Worm (Caenorhabditis elegans) whole organism, L4 larva: Measurements from ENCODE around the gene sng-1.

Source experiments
- F26F4.8 ChIP-seq: fragments of 200-800 bp; sonication (Bioruptor generic); conservative IDR thresholded peaks from 2 replicates; pipeline ENCODE4 v1.3.6; 2022; ENCODE audit warnings: missing genetic modification characterization, missing compliant biosample characterization
- F49E8.2 ChIP-seq: sonication (generic microtip); optimal IDR thresholded peaks from 2 replicates; lab custom pipeline; 2016; ENCODE audit warnings: missing compliant biosample characterization, mild to moderate bottlenecking, missing genetic modification characterization, borderline replicate concordance
- arid-1 ChIP-seq: fragments of 200-800 bp; sonication (Bioruptor generic); conservative IDR thresholded peaks from 2 replicates; pipeline ENCODE4 v1.3.6; 2022; ENCODE audit warnings: missing genetic modification reagents, missing genetic modification characterization, missing compliant biosample characterization
- attf-4 ChIP-seq: sonication (generic microtip); optimal IDR thresholded peaks from 3 replicates; lab custom pipeline; 2017; ENCODE audit warnings: missing biosample characterization, missing genetic modification characterization
- ceh-44 ChIP-seq: fragments of 200-800 bp; sonication (Bioruptor generic); IDR thresholded peaks from 2 replicates; pipeline ENCODE4 v1.3.6; 2022; ENCODE audit warnings: missing genetic modification reagents, missing genetic modification characterization, missing compliant biosample characterization
- ceh-82 ChIP-seq: sonication (generic microtip); optimal IDR thresholded peaks from 2 replicates; lab custom pipeline; 2017; ENCODE audit warnings: missing biosample characterization, missing genetic modification characterization
- ces-1 ChIP-seq: fragments of 150-350 bp; sonication (generic microtip); optimal IDR thresholded peaks from 4 replicates; lab custom pipeline; 2014; ENCODE audit warnings: missing biosample characterization, missing genetic modification reagents, missing genetic modification characterization
- daf-16 ChIP-seq, 3 experiments: sonication (generic microtip); optimal IDR thresholded peaks; 2 replicates each; lab custom pipeline; 2016 to 2017; ENCODE audit warnings: missing genetic modification characterization in 3 of 3, missing genetic modification reagents in 3 of 3, mild to moderate bottlenecking in 2 of 3, missing compliant biosample characterization in 2 of 3, missing biosample characterization in 1 of 3, moderate library complexity in 1 of 3
- dmd-6 ChIP-seq: fragments of 200-800 bp; sonication (Bioruptor generic); IDR thresholded peaks from 2 replicates; pipeline ENCODE4 v1.3.6; 2022; ENCODE audit warnings: missing genetic modification reagents, missing genetic modification characterization, missing compliant biosample characterization
- dmd-8 ChIP-seq: fragments of 200-800 bp; sonication (Bioruptor generic); IDR thresholded peaks from 2 replicates; pipeline ENCODE4 v1.3.6; 2022; ENCODE audit warnings: missing genetic modification characterization, missing compliant biosample characterization
- dmd-9 ChIP-seq: fragments of 200-800 bp; sonication (Bioruptor generic); IDR thresholded peaks from 2 replicates; pipeline ENCODE4 v1.3.6; 2022; ENCODE audit warnings: missing genetic modification reagents, missing genetic modification characterization, missing compliant biosample characterization
- dpl-1 ChIP-seq: fragments of 150-350 bp; optimal IDR thresholded peaks from 2 replicates; lab custom pipeline; 2014; ENCODE audit warnings: missing biosample characterization, missing genetic modification reagents, missing genetic modification characterization
- egl-27 ChIP-seq: sonication (generic microtip); optimal IDR thresholded peaks from 3 replicates; lab custom pipeline; 2017; ENCODE audit warnings: missing biosample characterization, missing genetic modification reagents, missing genetic modification characterization
- egl-43 ChIP-seq: fragments of 200-800 bp; sonication (Bioruptor generic); IDR thresholded peaks from 2 replicates; pipeline ENCODE4 v1.3.6; 2022; ENCODE audit warnings: missing genetic modification reagents, missing genetic modification characterization, missing compliant biosample characterization
- hif-1 ChIP-seq, 2 experiments: sonication (generic microtip); optimal IDR thresholded peaks; 2 replicates each; lab custom pipeline; 2016 to 2017; ENCODE audit warnings: missing compliant biosample characterization in 2 of 2, missing genetic modification characterization in 2 of 2, missing genetic modification reagents in 2 of 2, missing genotype in 2 of 2, mild to moderate bottlenecking in 1 of 2
- lim-7 ChIP-seq: fragments of 200-800 bp; sonication (Bioruptor generic); IDR thresholded peaks from 2 replicates; pipeline ENCODE4 v1.3.6; 2022; ENCODE audit warnings: missing genetic modification characterization, missing compliant biosample characterization
- lin-13 ChIP-seq: fragments of 150-350 bp; optimal IDR thresholded peaks from 2 replicates; lab custom pipeline; 2014; ENCODE audit warnings: missing biosample characterization, missing genetic modification reagents, missing genetic modification characterization
- lin-15B ChIP-seq: fragments of 150-350 bp; sonication (generic microtip); optimal IDR thresholded peaks from 3 replicates; lab custom pipeline; 2014; ENCODE audit warnings: missing biosample characterization, missing genetic modification characterization
- lin-29 ChIP-seq: fragments of 200-800 bp; sonication (Bioruptor generic); IDR thresholded peaks from 2 replicates; pipeline ENCODE4 v1.3.6; 2022; ENCODE audit warnings: missing genetic modification reagents, missing genetic modification characterization, missing compliant biosample characterization
- lin-38 ChIP-seq: fragments of 200-800 bp; sonication (Bioruptor generic); IDR thresholded peaks from 2 replicates; pipeline ENCODE4 v1.3.6; 2022; ENCODE audit warnings: missing genetic modification reagents, missing genetic modification characterization, missing compliant biosample characterization
- lir-3 ChIP-seq: sonication (generic microtip); optimal IDR thresholded peaks from 2 replicates; lab custom pipeline; 2016; ENCODE audit warnings: mild to moderate bottlenecking, missing genetic modification characterization, missing compliant biosample characterization
- madf-5 ChIP-seq, 2 experiments: fragments of 200-800 bp; sonication (Bioruptor generic); IDR thresholded peaks; 2 replicates each; pipeline ENCODE4 v1.3.6; 2022; ENCODE audit warnings: missing compliant biosample characterization in 2 of 2, missing genetic modification characterization in 2 of 2
- mdl-1 ChIP-seq, 2 experiments: fragments of 150-350 bp in 1 of 2; sonication (generic microtip) in 1 of 2; optimal IDR thresholded peaks; 2 replicates each; lab custom pipeline; 2014 to 2017; ENCODE audit warnings: missing biosample characterization in 2 of 2, missing genetic modification characterization in 2 of 2
- mep-1 ChIP-seq: fragments of 150-350 bp; sonication (generic microtip); optimal IDR thresholded peaks from 3 replicates; lab custom pipeline; 2014; ENCODE audit warnings: missing biosample characterization, missing genetic modification characterization
- mes-2 ChIP-seq: sonication (generic microtip); optimal IDR thresholded peaks from 2 replicates; lab custom pipeline; 2016; ENCODE audit warnings: missing genotype, mild to moderate bottlenecking, missing genetic modification characterization, missing compliant biosample characterization; ENCODE audit not compliant: poor library complexity, severe bottlenecking
- mxl-2 ChIP-seq: fragments of 200-800 bp; sonication (Bioruptor generic); conservative IDR thresholded peaks from 2 replicates; pipeline ENCODE4 v1.3.6; 2022; ENCODE audit warnings: missing genetic modification reagents, missing genetic modification characterization, missing compliant biosample characterization
- nhr-10 ChIP-seq: fragments of 150-350 bp; optimal IDR thresholded peaks from 2 replicates; lab custom pipeline; 2014; ENCODE audit warnings: missing biosample characterization, missing genetic modification characterization
- nhr-102 ChIP-seq: sonication (generic microtip); optimal IDR thresholded peaks from 2 replicates; lab custom pipeline; 2016; ENCODE audit warnings: mild to moderate bottlenecking, missing genetic modification characterization, moderate library complexity, missing compliant biosample characterization
- nhr-25 ChIP-seq: sonication (generic microtip); optimal IDR thresholded peaks from 2 replicates; lab custom pipeline; 2017; ENCODE audit warnings: missing genetic modification characterization, mild to moderate bottlenecking, missing compliant biosample characterization, antibody characterized with exemption, moderate library complexity, borderline replicate concordance; ENCODE audit not compliant: insufficient read depth
- nhr-42 ChIP-seq: fragments of 200-800 bp; sonication (Bioruptor generic); IDR thresholded peaks from 2 replicates; pipeline ENCODE4 v1.3.6; 2022; ENCODE audit warnings: missing genetic modification characterization, missing compliant biosample characterization
- nhr-6 ChIP-seq: fragments of 150-350 bp; optimal IDR thresholded peaks from 2 replicates; lab custom pipeline; 2014; ENCODE audit warnings: missing biosample characterization, missing genetic modification characterization
- nhr-76 ChIP-seq: fragments of 150-350 bp; optimal IDR thresholded peaks from 2 replicates; lab custom pipeline; 2014; ENCODE audit warnings: missing biosample characterization, missing genetic modification characterization
- nhr-77 ChIP-seq: fragments of 150-350 bp; optimal IDR thresholded peaks from 2 replicates; lab custom pipeline; 2014; ENCODE audit warnings: missing biosample characterization, missing genetic modification characterization
- php-3 ChIP-seq: fragments of 200-800 bp; sonication (Bioruptor generic); IDR thresholded peaks from 2 replicates; pipeline ENCODE4 v1.3.6; 2022; ENCODE audit warnings: missing genetic modification reagents, missing genetic modification characterization, missing compliant biosample characterization
- saeg-2 ChIP-seq: fragments of 200-800 bp; sonication (Bioruptor generic); IDR thresholded peaks from 2 replicates; pipeline ENCODE4 v1.3.6; 2022; ENCODE audit warnings: missing genetic modification reagents, missing genetic modification characterization, missing compliant biosample characterization
- spr-1 ChIP-seq: sonication (generic microtip); optimal IDR thresholded peaks from 2 replicates; lab custom pipeline; 2016; ENCODE audit warnings: mild to moderate bottlenecking, missing genetic modification characterization, missing compliant biosample characterization
- tag-97 ChIP-seq: fragments of 200-800 bp; sonication (Bioruptor generic); IDR thresholded peaks from 2 replicates; pipeline ENCODE4 v1.3.6; 2022; ENCODE audit warnings: missing genetic modification characterization, missing compliant biosample characterization
- tra-1 ChIP-seq: fragments of 200-800 bp; sonication (Bioruptor generic); IDR thresholded peaks from 2 replicates; pipeline ENCODE4 v1.3.6; 2022; ENCODE audit warnings: missing genetic modification reagents, missing genetic modification characterization, missing compliant biosample characterization
- unc-130 ChIP-seq: sonication (generic microtip); optimal IDR thresholded peaks from 2 replicates; lab custom pipeline; 2016; ENCODE audit warnings: missing genetic modification reagents, missing genetic modification characterization, missing compliant biosample characterization
- unc-39 ChIP-seq: sonication (generic microtip); optimal IDR thresholded peaks from 2 replicates; lab custom pipeline; 2017; ENCODE audit warnings: missing biosample characterization, missing genetic modification characterization
- unc-62 ChIP-seq, 3 experiments: fragments of 150-350 bp in 1 of 3; sonication (generic microtip); optimal IDR thresholded peaks in 2 of 3; peaks in 1 of 3; 1 replicate in 1 of 3; 2 replicates in 2 of 3; lab custom pipeline; 2014 to 2017; ENCODE audit warnings: missing biosample characterization in 3 of 3, missing genetic modification characterization in 3 of 3, missing genetic modification reagents in 3 of 3, missing genotype in 1 of 3
- zag-1 ChIP-seq: fragments of 150-350 bp; optimal IDR thresholded peaks from 2 replicates; lab custom pipeline; 2014; ENCODE audit warnings: missing biosample characterization, missing genetic modification characterization
- zfp-2 ChIP-seq: sonication (generic microtip); optimal IDR thresholded peaks from 2 replicates; lab custom pipeline; 2016; ENCODE audit warnings: mild to moderate bottlenecking, missing genetic modification characterization, missing compliant biosample characterization
- zfp-3 ChIP-seq: fragments of 200-800 bp; sonication (Bioruptor generic); conservative IDR thresholded peaks from 2 replicates; pipeline ENCODE4 v1.3.6; 2022; ENCODE audit warnings: missing genetic modification reagents, missing genetic modification characterization, missing compliant biosample characterization
- zip-11 ChIP-seq: fragments of 200-800 bp; sonication (Bioruptor generic); IDR thresholded peaks from 2 replicates; pipeline ENCODE4 v1.3.6; 2022; ENCODE audit warnings: missing genetic modification characterization, missing compliant biosample characterization
- zip-2 ChIP-seq: fragments of 150-350 bp; optimal IDR thresholded peaks from 2 replicates; lab custom pipeline; 2014; ENCODE audit warnings: missing biosample characterization, missing genetic modification characterization
- ztf-11 ChIP-seq: fragments of 150-350 bp; optimal IDR thresholded peaks from 2 replicates; lab custom pipeline; 2014; ENCODE audit warnings: missing biosample characterization, missing genetic modification characterization

The sng-1 gene

ce11 chrX:7320115-7320711, 7.2 kb upstream of the sng-1 start, which contains the start of gene spp-5 (continued):
- TF ChIP-seq madf-5 (GFP tag; IDR thresholded peaks at IDR 0.05; lab: Robert Waterston, UW) (no peak), arid-1 (no peak), unc-130 (GFP tag; lab: Kevin White, UChicago) (no peak), ztf-11 (tag; lab: Kevin White, UChicago) (no peak), saeg-2 (GFP tag; lab: Robert Waterston, UW) (no peak), nhr-10 (tag; lab: Kevin White, UChicago) (peak; percentile 12), php-3 (peak; percentile 90), F49E8.2 (tag; lab: Kevin White, UChicago) (no peak), dmd-6 (GFP tag; lab: Robert Waterston, UW) (peak; percentile 90), mdl-1 (tag; optimal IDR thresholded peaks at IDR 0.05; lab: Kevin White, UChicago) (peak in 1 of 2 experiments; percentile 67), tag-97 (GFP tag; lab: Robert Waterston, UW) (no peak), lin-38 (GFP tag; lab: Robert Waterston, UW) (no peak), ceh-82 (no peak), nhr-25 (no peak), unc-39 (tag; lab: Kevin White, UChicago) (no peak), mes-2 (tag; lab: Kevin White, UChicago) (peak; percentile 32), mxl-2 (no peak), mep-1 (tag; lab: Kevin White, UChicago) (peak; percentile 19), unc-62 (GFP tag; optimal IDR thresholded peaks at IDR 0.05 in 1 of 2; lab: Kevin White, UChicago) (peak in 1 of 2 experiments; percentile 62), unc-62 (tag; optimal IDR thresholded peaks at IDR 0.05; lab: Kevin White, UChicago) (no peak), nhr-6 (tag; lab: Kevin White, UChicago) (no peak), lin-13 (GFP tag; lab: Kevin White, UChicago) (no peak), lin-15B (tag; lab: Kevin White, UChicago) (no peak), daf-16 (GFP tag; optimal IDR thresholded peaks at IDR 0.05; lab: Kevin White, UChicago) (no peak), daf-16 (tag; optimal IDR thresholded peaks at IDR 0.05; lab: Kevin White, UChicago) (peak; percentile 95), zag-1 (tag; lab: Kevin White, UChicago) (no peak), zfp-2 (no peak), F26F4.8 (no peak), hif-1 (tag; optimal IDR thresholded peaks at IDR 0.05; lab: Kevin White, UChicago) (no peak), zip-2 (tag; lab: Kevin White, UChicago) (no peak), attf-4 (tag; lab: Kevin White, UChicago) (no peak), nhr-76 (tag; lab: Kevin White, UChicago) (no peak), nhr-42 (no peak), lir-3 (tag; lab: Kevin White, UChicago) (no peak), zfp-3 (GFP tag; lab: Robert Waterston, UW) (no peak), ceh-44 (no peak), dmd-8 (GFP tag; lab: Robert Waterston, UW) (no peak), dmd-9 (GFP tag; lab: Robert Waterston, UW) (no peak), egl-27 (tag; lab: Kevin White, UChicago) (no peak), tra-1 (GFP tag; lab: Robert Waterston, UW) (peak; percentile 83), dpl-1 (GFP tag; lab: Kevin White, UChicago) (no peak), nhr-77 (tag; lab: Kevin White, UChicago) (peak; percentile 92), lin-29 (no peak), zip-11 (GFP tag; lab: Robert Waterston, UW) (no peak), spr-1 (tag; lab: Kevin White, UChicago) (no peak), egl-43 (GFP tag; lab: Robert Waterston, UW) (no peak), nhr-102 (tag; lab: Kevin White, UChicago) (peak; percentile 39), lim-7 (GFP tag; lab: Robert Waterston, UW) (no peak), ces-1 (no peak)
